Fruit fly (Drosophila melanogaster) whole organism, embryonic: Measurements from ENCODE around the gene CG9933.

Experiments
- Atf3 ChIP-seq: fragments of 200-800 bp; sonication (Bioruptor generic); optimal IDR thresholded peaks from 3 replicates; lab custom pipeline; 2016; ENCODE audit warnings: missing biosample characterization, missing genetic modification characterization
- Bdp1 ChIP-seq: fragments of 200-800 bp; sonication (Bioruptor generic); optimal IDR thresholded peaks from 3 replicates; lab custom pipeline; 2016; ENCODE audit warnings: missing biosample characterization, missing genetic modification characterization
- CG10654 ChIP-seq: fragments of 200-800 bp; sonication (Bioruptor generic); optimal IDR thresholded peaks from 2 replicates; lab custom pipeline; 2016; ENCODE audit warnings: missing biosample characterization, missing genetic modification characterization
- CG10959 ChIP-seq: fragments of 200-800 bp; sonication (Bioruptor generic); IDR thresholded peaks from 2 replicates; pipeline ENCODE4 v1.3.6; 2022; ENCODE audit warnings: missing biosample characterization, missing genetic modification characterization
- CG11247 ChIP-seq: fragments of 200-800 bp; sonication (Bioruptor generic); IDR thresholded peaks from 2 replicates; pipeline ENCODE4 v1.3.6; 2022; ENCODE audit warnings: missing biosample characterization, missing genetic modification characterization
- CG11560 ChIP-seq: fragments of 200-800 bp; sonication (Bioruptor generic); IDR thresholded peaks from 3 replicates; pipeline ENCODE4 v1.3.6; 2022; ENCODE audit warnings: missing biosample characterization, missing genetic modification characterization
- CG11696 ChIP-seq: fragments of 200-800 bp; sonication (Bioruptor generic); IDR thresholded peaks from 2 replicates; pipeline ENCODE4 v1.3.6; 2022; ENCODE audit warnings: missing biosample characterization, missing genetic modification characterization
- CG12219 ChIP-seq: fragments of 200-800 bp; sonication (Bioruptor generic); optimal IDR thresholded peaks from 3 replicates; lab custom pipeline; 2018; ENCODE audit warnings: missing biosample characterization, mild to moderate bottlenecking, missing genetic modification characterization
- CG14965 ChIP-seq: fragments of 200-800 bp; sonication (Bioruptor generic); optimal IDR thresholded peaks from 2 replicates; lab custom pipeline; 2016; ENCODE audit warnings: missing biosample characterization, missing genetic modification characterization, borderline replicate concordance
- CG1529 ChIP-seq: fragments of 200-800 bp; sonication (Bioruptor generic); optimal IDR thresholded peaks from 3 replicates; lab custom pipeline; 2018; ENCODE audit warnings: missing biosample characterization, missing genetic modification characterization
- CG15479 ChIP-seq: fragments of 200-800 bp; sonication (Bioruptor generic); optimal IDR thresholded peaks from 3 replicates; lab custom pipeline; 2019; ENCODE audit warnings: missing biosample characterization, mild to moderate bottlenecking, missing genetic modification characterization, moderate library complexity
- CG1647 ChIP-seq: fragments of 200-800 bp; sonication (Bioruptor generic); optimal IDR thresholded peaks from 3 replicates; lab custom pipeline; 2016; ENCODE audit warnings: missing biosample characterization, missing genetic modification characterization
- CG16815 ChIP-seq: fragments of 200-800 bp; sonication (Bioruptor generic); optimal IDR thresholded peaks from 3 replicates; lab custom pipeline; 2017; ENCODE audit warnings: missing biosample characterization, mild to moderate bottlenecking, missing genetic modification characterization
- CG17802 ChIP-seq: fragments of 200-800 bp; sonication (Bioruptor generic); optimal IDR thresholded peaks from 2 replicates; lab custom pipeline; 2018; ENCODE audit warnings: missing biosample characterization, mild to moderate bottlenecking, missing genetic modification characterization, moderate library complexity
- CG2199 ChIP-seq: fragments of 200-800 bp; sonication (Bioruptor generic); IDR thresholded peaks from 3 replicates; pipeline ENCODE4 v1.3.6; 2022; ENCODE audit warnings: missing biosample characterization, missing genetic modification characterization
- CG2202 ChIP-seq: fragments of 200-800 bp; sonication (Bioruptor generic); optimal IDR thresholded peaks from 2 replicates; lab custom pipeline; 2018; ENCODE audit warnings: missing biosample characterization, mild to moderate bottlenecking, missing genetic modification characterization
- CG3407 ChIP-seq: fragments of 200-800 bp; sonication (Bioruptor generic); optimal IDR thresholded peaks from 2 replicates; lab custom pipeline; 2018; ENCODE audit warnings: missing biosample characterization, mild to moderate bottlenecking, missing genetic modification characterization
- CG34224 ChIP-seq: fragments of 200-800 bp; sonication (Bioruptor generic); IDR thresholded peaks from 3 replicates; pipeline ENCODE4 v1.3.6; 2022; ENCODE audit warnings: missing biosample characterization, missing genetic modification characterization; ENCODE audit not compliant: partially characterized antibody
- CG4282 ChIP-seq: fragments of 200-800 bp; sonication (Bioruptor generic); optimal IDR thresholded peaks from 2 replicates; lab custom pipeline; 2016; ENCODE audit warnings: missing biosample characterization, missing genetic modification characterization
- CG6791 ChIP-seq: fragments of 200-800 bp; sonication (Bioruptor generic); IDR thresholded peaks from 3 replicates; pipeline ENCODE4 v1.3.6; 2022; ENCODE audit warnings: missing biosample characterization, missing genetic modification characterization; ENCODE audit not compliant: partially characterized antibody
- CG6854 ChIP-seq: fragments of 200-800 bp; sonication (Bioruptor generic); optimal IDR thresholded peaks from 3 replicates; lab custom pipeline; 2017; ENCODE audit warnings: missing biosample characterization, mild to moderate bottlenecking, missing genetic modification characterization
- CG8089 ChIP-seq: fragments of 200-800 bp; sonication (Bioruptor generic); optimal IDR thresholded peaks from 3 replicates; lab custom pipeline; 2016; ENCODE audit warnings: missing biosample characterization, missing genetic modification characterization
- D ChIP-seq, 2 experiments: fragments of 200-800 bp in 1 of 2; fragments of >200 bp in 1 of 2; sonication (Bioruptor generic) in 1 of 2; optimal IDR thresholded peaks; 2 replicates in 1 of 2; 3 replicates in 1 of 2; lab custom pipeline; 2017; ENCODE audit warnings: mild to moderate bottlenecking in 1 of 2, missing biosample characterization in 1 of 2, missing genetic modification characterization in 1 of 2, missing genetic modification reagents in 1 of 2
- Eip74EF ChIP-seq, 2 experiments: fragments of 200-800 bp in 1 of 2; fragments of >200 bp in 1 of 2; sonication (Bioruptor generic) in 1 of 2; optimal IDR thresholded peaks; 2 replicates each; lab custom pipeline; 2017 to 2019; ENCODE audit warnings: missing biosample characterization in 2 of 2, missing genetic modification characterization in 2 of 2, mild to moderate bottlenecking in 1 of 2, moderate library complexity in 1 of 2
- H15 ChIP-seq: fragments of 200-800 bp; sonication (Bioruptor generic); IDR thresholded peaks from 3 replicates; pipeline ENCODE4 v1.3.6; 2022; ENCODE audit warnings: missing biosample characterization, missing genetic modification characterization
- HHEX ChIP-seq: fragments of 200-800 bp; sonication (Bioruptor generic); optimal IDR thresholded peaks from 3 replicates; lab custom pipeline; 2017; ENCODE audit warnings: missing biosample characterization, mild to moderate bottlenecking, missing genetic modification characterization, missing genetic modification reagents
- Lim3 ChIP-seq: fragments of 200-800 bp; sonication (Bioruptor generic); IDR thresholded peaks from 2 replicates; pipeline ENCODE4 v1.3.6; 2022; ENCODE audit warnings: missing biosample characterization, missing genetic modification characterization
- NC2α ChIP-seq: fragments of 200-800 bp; sonication (Bioruptor generic); optimal IDR thresholded peaks from 2 replicates; lab custom pipeline; 2016; ENCODE audit warnings: missing biosample characterization, missing genetic modification characterization
- Nf-YA ChIP-seq: fragments of 200-800 bp; sonication (Bioruptor generic); IDR thresholded peaks from 2 replicates; pipeline ENCODE4 v1.3.6; 2022; ENCODE audit warnings: missing biosample characterization, missing genetic modification characterization
- Oaz ChIP-seq: fragments of 200-800 bp; sonication (Bioruptor generic); IDR thresholded peaks from 2 replicates; pipeline ENCODE4 v1.3.6; 2022; ENCODE audit warnings: missing biosample characterization, missing genetic modification characterization
- Oli ChIP-seq: fragments of 200-800 bp; sonication (Bioruptor generic); optimal IDR thresholded peaks from 2 replicates; lab custom pipeline; 2018; ENCODE audit warnings: missing biosample characterization, mild to moderate bottlenecking, missing genetic modification characterization, moderate library complexity
- PHDP ChIP-seq: fragments of 200-800 bp; sonication (Bioruptor generic); optimal IDR thresholded peaks from 3 replicates; lab custom pipeline; 2018; ENCODE audit warnings: missing biosample characterization, mild to moderate bottlenecking, missing genetic modification characterization, moderate library complexity
- Rfx ChIP-seq: fragments of 200-800 bp; sonication (Bioruptor generic); IDR thresholded peaks from 2 replicates; pipeline ENCODE4 v1.3.6; 2022; ENCODE audit warnings: missing biosample characterization, missing genetic modification characterization
- Rx ChIP-seq: fragments of 200-800 bp; sonication (Bioruptor generic); IDR thresholded peaks from 2 replicates; pipeline ENCODE4 v1.3.6; 2022; ENCODE audit warnings: missing biosample characterization, missing genetic modification characterization
- Sin3A ChIP-seq: fragments of >200 bp; optimal IDR thresholded peaks from 2 replicates; lab custom pipeline; 2018
- chm ChIP-seq: fragments of 200-800 bp; sonication (Bioruptor generic); IDR thresholded peaks from 2 replicates; pipeline ENCODE4 v1.3.6; 2022; ENCODE audit warnings: missing biosample characterization, missing genetic modification characterization
- disco-r ChIP-seq: fragments of 200-800 bp; sonication (Bioruptor generic); optimal IDR thresholded peaks from 2 replicates; lab custom pipeline; 2016; ENCODE audit warnings: missing biosample characterization, missing genetic modification characterization
- lmd ChIP-seq: fragments of 200-800 bp; sonication (Bioruptor generic); IDR thresholded peaks from 2 replicates; pipeline ENCODE4 v1.3.6; 2022; ENCODE audit warnings: missing biosample characterization, missing genetic modification characterization
- pum ChIP-seq: fragments of 200-800 bp; sonication (Bioruptor generic); optimal IDR thresholded peaks from 2 replicates; lab custom pipeline; 2016; ENCODE audit warnings: missing biosample characterization, missing genetic modification characterization
- sens-2 ChIP-seq: fragments of 200-800 bp; sonication (Bioruptor generic); IDR thresholded peaks from 2 replicates; pipeline ENCODE4 v1.3.6; 2022; ENCODE audit warnings: missing biosample characterization, missing genetic modification characterization
- sima ChIP-seq: fragments of 200-800 bp; sonication (Bioruptor generic); optimal IDR thresholded peaks from 2 replicates; lab custom pipeline; 2016; ENCODE audit warnings: missing biosample characterization, missing genetic modification characterization
- sisA ChIP-seq: fragments of 200-800 bp; sonication (Bioruptor generic); IDR thresholded peaks from 2 replicates; pipeline ENCODE4 v1.3.6; 2022; ENCODE audit warnings: missing biosample characterization, missing genetic modification characterization
- tap ChIP-seq: fragments of 200-800 bp; optimal IDR thresholded peaks from 3 replicates; lab custom pipeline; 2019; ENCODE audit warnings: missing biosample characterization, mild to moderate bottlenecking, missing genetic modification characterization, moderate library complexity
- trem ChIP-seq: fragments of 200-800 bp; optimal IDR thresholded peaks from 3 replicates; lab custom pipeline; 2019; ENCODE audit warnings: missing biosample characterization, mild to moderate bottlenecking, missing genetic modification characterization, moderate library complexity
- trh ChIP-seq: fragments of 200-800 bp; sonication (Bioruptor generic); optimal IDR thresholded peaks from 2 replicates; lab custom pipeline; 2016; ENCODE audit warnings: missing biosample characterization, missing genetic modification characterization
- unc-4 ChIP-seq: fragments of 200-800 bp; sonication (Bioruptor generic); IDR thresholded peaks from 2 replicates; pipeline ENCODE4 v1.3.6; 2022; ENCODE audit warnings: missing biosample characterization, missing genetic modification characterization; ENCODE audit not compliant: partially characterized antibody
- zen ChIP-seq: fragments of 200-800 bp; sonication (Bioruptor generic); optimal IDR thresholded peaks from 3 replicates; lab custom pipeline; 2018; ENCODE audit warnings: missing biosample characterization, mild to moderate bottlenecking, missing genetic modification characterization, moderate library complexity
- zen2 ChIP-seq: fragments of 200-800 bp; sonication (Bioruptor generic); IDR thresholded peaks from 3 replicates; pipeline ENCODE4 v1.3.6; 2022; ENCODE audit warnings: missing biosample characterization, missing genetic modification characterization; ENCODE audit not compliant: partially characterized antibody
- zfh2 ChIP-seq: fragments of 200-800 bp; sonication (Bioruptor generic); optimal IDR thresholded peaks from 2 replicates; lab custom pipeline; 2016; ENCODE audit warnings: missing biosample characterization, missing genetic modification characterization

CG9933 gene

dm6 chr2L:13004059-13004870 is 16.8 kb downstream of the CG9933 start, which contains the start of the genes Vha68-1 and mTor (continued):
- no peak for TF ChIP-seq Lim3 (GFP tag; lab: Robert Waterston, UW)
- 0 out of 2 replicates have a peak, but pooled peaks have one; percentile 32 for TF ChIP-seq Oaz
- TF ChIP-seq trh (GFP tag; lab: Kevin White, UChicago), result peak; percentile 50
- TF ChIP-seq CG14965 (GFP tag; lab: Kevin White, UChicago), result no peak
- TF ChIP-seq chm (GFP tag; lab: Robert Waterston, UW), result no peak
- TF ChIP-seq CG1529, result no peak
- no peak for TF ChIP-seq Nf-YA
- TF ChIP-seq Oli (tag; lab: Kevin White, UChicago), result peak; percentile 67
- peak; percentile 68 for TF ChIP-seq Rx (GFP tag; lab: Robert Waterston, UW)
- no peak for TF ChIP-seq D (optimal IDR thresholded peaks at IDR 0.05; lab: Kevin White, UChicago)
- TF ChIP-seq D (GFP tag; optimal IDR thresholded peaks at IDR 0.05; lab: Kevin White, UChicago), result peak; percentile 42
- peak; percentile 1 for TF ChIP-seq Sin3A (lab: Kevin White, UChicago)
- peak; percentile 81 for TF ChIP-seq CG11247 (GFP tag; lab: Robert Waterston, UW)
- TF ChIP-seq zen2 (GFP tag; lab: Robert Waterston, UW), result no peak; the same call in 2 of the 3 replicates
- TF ChIP-seq CG34224, result peak; percentile 71
- TF ChIP-seq disco-r (GFP tag; lab: Kevin White, UChicago), result no peak
- peak; percentile 58 for TF ChIP-seq HHEX (GFP tag; lab: Kevin White, UChicago)
- peak; percentile 76 for TF ChIP-seq unc-4 (GFP tag; lab: Robert Waterston, UW)
- TF ChIP-seq Atf3, result peak; percentile 61
- TF ChIP-seq CG16815, result peak; percentile 79
- no peak for TF ChIP-seq NC2α (GFP tag; lab: Kevin White, UChicago)
- TF ChIP-seq Eip74EF (GFP tag; optimal IDR thresholded peaks at IDR 0.05; lab: Kevin White, UChicago), result no peak
- TF ChIP-seq CG8089, result peak; percentile 56
- peak; percentile 89 for TF ChIP-seq CG17802 (tag; lab: Kevin White, UChicago)
- peak; percentile 51 for TF ChIP-seq Bdp1 (GFP tag; lab: Kevin White, UChicago)
- no peak for TF ChIP-seq PHDP (tag; lab: Kevin White, UChicago)
- no peak for TF ChIP-seq sima (GFP tag; lab: Kevin White, UChicago)
- TF ChIP-seq zfh2 (GFP tag; lab: Kevin White, UChicago), result peak; percentile 92
- peak; percentile 76 for TF ChIP-seq pum (GFP tag; lab: Kevin White, UChicago)
- peak; percentile 85 for TF ChIP-seq sisA (GFP tag; lab: Robert Waterston, UW)
- no peak for TF ChIP-seq CG11696 (GFP tag; lab: Robert Waterston, UW)
- TF ChIP-seq CG10959 (GFP tag; lab: Robert Waterston, UW), result peak; percentile 32; the same call in 1 of the 2 replicates
- TF ChIP-seq CG2202 (tag; lab: Kevin White, UChicago), result peak; percentile 23
- no peak for TF ChIP-seq CG2199
- TF ChIP-seq CG1647 (GFP tag; lab: Kevin White, UChicago), result peak; percentile 50
- TF ChIP-seq CG11560 (tag; lab: Robert Waterston, UW), result peak; percentile 63; the same call in 1 of the 3 replicates
- TF ChIP-seq zen (tag; lab: Kevin White, UChicago), result peak; percentile 82
- peak; percentile 73; the same call in 2 of the 3 replicates for TF ChIP-seq H15 (GFP tag; lab: Robert Waterston, UW)
- TF ChIP-seq tap (tag; lab: Kevin White, UChicago), result no peak
- peak; percentile 68 for TF ChIP-seq trem (tag; lab: Kevin White, UChicago)
- peak; percentile 22; the same call in 1 of the 2 replicates for TF ChIP-seq sens-2 (GFP tag; lab: Robert Waterston, UW)
- peak; percentile 89 for TF ChIP-seq Rfx (GFP tag; lab: Robert Waterston, UW)
- no peak for TF ChIP-seq CG15479 (GFP tag; lab: Kevin White, UChicago)
- TF ChIP-seq CG12219 (GFP tag; lab: Kevin White, UChicago), result no peak
- no peak for TF ChIP-seq CG6854
- peak; percentile 84 for TF ChIP-seq CG6791 (GFP tag; lab: Robert Waterston, UW)
- peak; percentile 33 for TF ChIP-seq CG4282 (GFP tag; lab: Kevin White, UChicago)
- peak; percentile 78 for TF ChIP-seq CG10654
- peak; percentile 86 for TF ChIP-seq lmd (GFP tag; lab: Robert Waterston, UW)
- TF ChIP-seq CG3407 (GFP tag; lab: Kevin White, UChicago), result no peak
